Worm (Caenorhabditis elegans) whole organism, L4 larva: ENCODE results near the gene ceh-16.

Source experiments
- F49E8.2 ChIP-seq: sonication (generic microtip); optimal IDR thresholded peaks from 2 replicates; lab custom pipeline; 2016; ENCODE audit warnings: missing compliant biosample characterization, mild to moderate bottlenecking, missing genetic modification characterization, borderline replicate concordance
- R02D3.7 ChIP-seq: fragments of 150-350 bp; sonication (generic microtip); optimal IDR thresholded peaks from 3 replicates; lab custom pipeline; 2014; ENCODE audit warnings: missing biosample characterization, missing genetic modification characterization
- Y105C5A.15 ChIP-seq: fragments of 200-800 bp; sonication (Bioruptor generic); IDR thresholded peaks from 2 replicates; pipeline ENCODE4 v1.3.6; 2022; ENCODE audit warnings: missing genetic modification characterization, missing compliant biosample characterization
- Y48G9A.11 ChIP-seq: fragments of 200-800 bp; sonication (Bioruptor generic); IDR thresholded peaks from 2 replicates; pipeline ENCODE4 v1.3.6; 2022; ENCODE audit warnings: missing genetic modification reagents, missing genetic modification characterization, missing compliant biosample characterization
- fos-1 ChIP-seq: fragments of 150-350 bp; optimal IDR thresholded peaks from 2 replicates; lab custom pipeline; 2014; ENCODE audit warnings: missing biosample characterization, missing genetic modification characterization
- lin-1 ChIP-seq: fragments of 200-800 bp; sonication (Bioruptor generic); IDR thresholded peaks from 2 replicates; pipeline ENCODE4 v1.3.6; 2022; ENCODE audit warnings: missing genetic modification reagents, missing genetic modification characterization, missing compliant biosample characterization
- madf-9 ChIP-seq: fragments of 200-800 bp; sonication (Bioruptor generic); conservative IDR thresholded peaks from 2 replicates; pipeline ENCODE4 v1.3.6; 2022; ENCODE audit warnings: missing genetic modification reagents, missing genetic modification characterization, missing compliant biosample characterization
- mdl-1 ChIP-seq, 2 experiments: fragments of 150-350 bp in 1 of 2; sonication (generic microtip) in 1 of 2; optimal IDR thresholded peaks; 2 replicates each; lab custom pipeline; 2014 to 2017; ENCODE audit warnings: missing biosample characterization in 2 of 2, missing genetic modification characterization in 2 of 2
- nhr-11 ChIP-seq: fragments of 150-350 bp; optimal IDR thresholded peaks from 2 replicates; lab custom pipeline; 2014; ENCODE audit warnings: missing biosample characterization, missing genetic modification characterization
- nhr-6 ChIP-seq: fragments of 150-350 bp; optimal IDR thresholded peaks from 2 replicates; lab custom pipeline; 2014; ENCODE audit warnings: missing biosample characterization, missing genetic modification characterization
- nhr-77 ChIP-seq: fragments of 150-350 bp; optimal IDR thresholded peaks from 2 replicates; lab custom pipeline; 2014; ENCODE audit warnings: missing biosample characterization, missing genetic modification characterization
- snpc-4 ChIP-seq: fragments of 150-350 bp; optimal IDR thresholded peaks from 2 replicates; lab custom pipeline; 2014; ENCODE audit warnings: missing biosample characterization, missing genetic modification characterization
- unc-130 ChIP-seq: sonication (generic microtip); optimal IDR thresholded peaks from 2 replicates; lab custom pipeline; 2016; ENCODE audit warnings: missing genetic modification reagents, missing genetic modification characterization, missing compliant biosample characterization

DNA sequence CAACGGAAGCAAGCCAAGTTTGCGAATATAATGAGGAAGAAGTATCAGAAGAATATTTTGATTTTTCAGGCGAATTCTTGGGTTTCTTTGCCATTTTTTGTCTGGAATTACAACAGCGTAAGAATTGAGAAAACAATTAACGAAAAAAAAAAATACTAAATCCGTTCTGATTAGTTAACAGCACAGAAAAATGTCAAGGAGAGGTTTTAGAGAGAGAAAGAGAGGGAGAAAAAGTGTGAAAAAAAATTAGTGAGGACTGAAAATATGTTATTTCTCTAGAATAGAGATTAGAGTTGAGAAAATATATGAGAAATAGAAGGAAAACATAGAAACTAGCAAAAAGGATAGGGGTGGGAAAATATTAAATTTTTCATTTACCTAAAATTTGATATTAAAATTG, 44.8 kb downstream of the ceh-16 start, which contains the start of gene dpy-19:
- TF ChIP-seq F49E8.2 (tag; lab: Kevin White, UChicago), result no peak
- no peak for TF ChIP-seq mdl-1 (tag; optimal IDR thresholded peaks at IDR 0.05; lab: Kevin White, UChicago)
- no peak for TF ChIP-seq madf-9 (GFP tag; lab: Robert Waterston, UW)
- no peak for TF ChIP-seq nhr-77 (tag; lab: Kevin White, UChicago)
- TF ChIP-seq Y105C5A.15 (GFP tag; lab: Robert Waterston, UW), result no peak
- no peak for TF ChIP-seq fos-1 (tag; lab: Kevin White, UChicago)
- TF ChIP-seq Y48G9A.11, result no peak
- no peak for TF ChIP-seq nhr-11 (tag; lab: Kevin White, UChicago)
- no peak for TF ChIP-seq nhr-6 (tag; lab: Kevin White, UChicago)
- no peak for TF ChIP-seq lin-1 (GFP tag; lab: Robert Waterston, UW)
- no peak for TF ChIP-seq snpc-4 (tag; lab: Kevin White, UChicago)
- no peak for TF ChIP-seq unc-130 (GFP tag; lab: Kevin White, UChicago)
- TF ChIP-seq R02D3.7 (tag; lab: Kevin White, UChicago), result no peak
